Worm (Caenorhabditis elegans): ENCODE measurements around the gene pho-1.

ce11 chrII:5201922-5202562 is 33.6 kb downstream of the pho-1 start:
- TF ChIP-seq elt-3 (tag; optimal IDR thresholded peaks at IDR 0.05) (no peak), nhr-12 (tag; optimal IDR thresholded peaks at IDR 0.05) (no peak), nhr-28 (tag; optimal IDR thresholded peaks at IDR 0.05) (no peak), ceh-83 (GFP tag; optimal IDR thresholded peaks at IDR 0.05) (no peak), snpc-4 (tag; optimal IDR thresholded peaks at IDR 0.05) (no peak), ztf-11 (tag; optimal IDR thresholded peaks at IDR 0.05) (no peak), lsy-2 (tag; optimal IDR thresholded peaks at IDR 0.05) (no peak), nhr-76 (tag; optimal IDR thresholded peaks at IDR 0.05) (no peak), ceh-43 (GFP tag; optimal IDR thresholded peaks at IDR 0.05) (no peak), flh-1 (GFP tag; optimal IDR thresholded peaks at IDR 0.05) (no peak), mep-1 (tag; optimal IDR thresholded peaks at IDR 0.05) (no peak), blmp-1 (tag; optimal IDR thresholded peaks at IDR 0.05) (no peak), elt-1 (tag; optimal IDR thresholded peaks at IDR 0.05; ENCODE audit: borderline replicate concordance, insufficient read depth) (no peak)

Measured in whole organism, mixed stage, embryonic.